Worm (Caenorhabditis elegans): Measurements from ENCODE around the gene F58E6.8.

Gene F58E6.8

ce11 chrV:9716397-9716796, 39.2 kb downstream of the F58E6.8 start, which contains the start of gene str-188 (continued):
- TF ChIP-seq ztf-18 (tag; optimal IDR thresholded peaks at IDR 0.05), result no peak

- TF ChIP-seq pha-4 (tag; optimal IDR thresholded peaks at IDR 0.05) (no peak), gei-17 (GFP tag; optimal IDR thresholded peaks at IDR 0.05) (no peak), ceh-40 (GFP tag; IDR thresholded peaks at IDR 0.05) (no peak), F57C9.4 (tag; optimal IDR thresholded peaks at IDR 0.05) (no peak), hlh-26 (GFP tag; conservative IDR thresholded peaks at IDR 0.05) (no peak)
Observed at ce11 chrV:9714909-9715308, 40.7 kb downstream of the F58E6.8 start, which contains the start of gene F40F9.3. F40F9.3 (plus strand) TSS chrV:9715209.

ce11 chrV:9713532-9713931, 42.1 kb downstream of the F58E6.8 start, which contains the start of gene F40F9.10:
F40F9.10 (minus strand) TSS chrV:9713632.
- no peak for TF ChIP-seq ccch-3 (GFP tag; optimal IDR thresholded peaks at IDR 0.05)
- TF ChIP-seq ZK185.1 (tag; optimal IDR thresholded peaks at IDR 0.05; ENCODE audit: poor library complexity, severe bottlenecking), result no peak
- TF ChIP-seq madf-10 (tag; optimal IDR thresholded peaks at IDR 0.05), result no peak
- no peak for TF ChIP-seq aptf-2 (GFP tag; conservative IDR thresholded peaks at IDR 0.05)
- no peak for TF ChIP-seq ama-1 (optimal IDR thresholded peaks at IDR 0.05)
- TF ChIP-seq ama-1 (GFP tag; optimal IDR thresholded peaks at IDR 0.05), result no peak
- TF ChIP-seq F10E7.11 (tag; optimal IDR thresholded peaks at IDR 0.05), result no peak
- TF ChIP-seq lin-26 (GFP tag; IDR thresholded peaks at IDR 0.05), result no peak
- no peak for TF ChIP-seq egl-44 (GFP tag; IDR thresholded peaks at IDR 0.05)
- no peak for TF ChIP-seq bed-2 (GFP tag; IDR thresholded peaks at IDR 0.05)
- no peak for TF ChIP-seq F57A8.1 (GFP tag; optimal IDR thresholded peaks at IDR 0.05)
- no peak for TF ChIP-seq gei-17 (GFP tag; optimal IDR thresholded peaks at IDR 0.05)
- TF ChIP-seq cebp-1 (GFP tag; IDR thresholded peaks at IDR 0.05), result no peak
- no peak for TF ChIP-seq cebp-1 (tag; optimal IDR thresholded peaks at IDR 0.05)

ce11 chrV:9712418-9713173, 43.0 kb downstream of the F58E6.8 start:
- TF ChIP-seq cebp-2 (GFP tag; IDR thresholded peaks at IDR 0.05) (no peak), ceh-40 (GFP tag; IDR thresholded peaks at IDR 0.05) (no peak)

ce11 chrV:9711174-9711573, 44.5 kb downstream of the F58E6.8 start:
- TF ChIP-seq repo-1 (tag; optimal IDR thresholded peaks at IDR 0.05), result no peak
- peak; percentile 83 for TF ChIP-seq cebp-1 (GFP tag; IDR thresholded peaks at IDR 0.05)
- no peak for TF ChIP-seq cebp-1 (tag; optimal IDR thresholded peaks at IDR 0.05)
- no peak for TF ChIP-seq ceh-40 (GFP tag; IDR thresholded peaks at IDR 0.05)
- TF ChIP-seq aptf-2 (GFP tag; conservative IDR thresholded peaks at IDR 0.05), result no peak
- peak; percentile 45 for TF ChIP-seq nhr-80 (tag; optimal IDR thresholded peaks at IDR 0.05)
- no peak for TF ChIP-seq ztf-26 (tag; optimal IDR thresholded peaks at IDR 0.05)
- TF ChIP-seq ztf-25 (GFP tag; IDR thresholded peaks at IDR 0.05), result no peak

- TF ChIP-seq nhr-80 (tag; optimal IDR thresholded peaks at IDR 0.05), result peak; percentile 49
- no peak for TF ChIP-seq C06A6.2 (GFP tag; conservative IDR thresholded peaks at IDR 0.05)
Observed at ce11 chrV:9709747-9710146, 45.9 kb downstream of the F58E6.8 start, which contains the start of gene tag-120. tag-120 (minus strand) TSS chrV:9709814.

ce11 chrV:9706592-9706991, 49.0 kb downstream of the F58E6.8 start:
- TF ChIP-seq B0336.3 (GFP tag; IDR thresholded peaks at IDR 0.05), result no peak

Data from whole organism, young adult.